Fruit fly (Drosophila melanogaster) whole organism: ENCODE results near the gene CG31251.

Experiments
- CG8478 ChIP-seq: fragments of >200 bp; optimal IDR thresholded peaks from 2 replicates; lab custom pipeline; 2018; ENCODE audit warnings: inconsistent platforms
- pan ChIP-seq: fragments of >200 bp; optimal IDR thresholded peaks from 2 replicates; lab custom pipeline; 2017
- psq ChIP-seq: fragments of >200 bp; optimal IDR thresholded peaks from 2 replicates; lab custom pipeline; 2017

DNA sequence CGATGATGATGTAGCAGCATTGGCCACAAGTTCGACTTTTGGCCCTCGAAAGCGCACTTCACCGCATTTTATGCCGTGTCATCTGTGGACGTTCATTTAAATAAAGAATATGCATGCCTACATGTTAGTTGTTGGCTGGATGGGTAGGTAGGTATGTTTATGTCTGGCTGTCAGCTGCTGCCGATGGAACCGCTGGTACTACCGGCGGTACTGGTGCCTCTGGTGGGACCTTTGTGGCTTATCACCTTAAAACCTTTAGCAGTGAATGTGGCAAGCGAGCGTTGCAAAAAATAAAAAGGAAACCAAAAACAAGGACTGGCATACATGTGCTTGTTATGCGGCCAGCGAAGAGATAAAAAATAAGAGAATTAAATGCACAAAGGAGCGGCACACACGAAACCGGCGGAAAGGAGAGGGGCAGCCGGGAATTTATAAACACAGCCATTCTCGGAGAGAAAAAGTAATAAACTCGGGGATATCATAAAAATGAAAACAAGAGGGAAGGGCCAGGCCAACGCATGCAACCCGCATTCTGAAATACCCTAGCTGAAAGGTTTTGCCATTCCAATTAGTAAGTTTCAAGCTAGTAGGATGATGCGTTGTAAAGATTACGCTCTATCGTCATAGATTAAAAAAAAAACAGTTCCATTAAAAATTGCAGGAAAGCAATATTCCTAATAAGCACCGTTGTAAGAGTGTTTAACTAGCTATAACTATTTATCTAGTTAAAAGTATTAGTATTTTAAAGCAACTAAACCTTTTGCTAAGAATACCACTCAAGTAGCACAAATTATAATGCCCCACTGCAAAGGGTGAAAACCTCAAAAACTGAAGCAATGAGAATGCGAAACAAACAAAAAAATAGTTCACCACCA lies 17.5 kb upstream of the CG31251 start:
- no peak for TF ChIP-seq psq (lab: Kevin White, UChicago)
- TF ChIP-seq pan (lab: Kevin White, UChicago): no peak
- TF ChIP-seq CG8478 (lab: Kevin White, UChicago): no peak
